Worm (Caenorhabditis elegans) whole organism, midembryonic: ENCODE measurements around the gene Y67H2A.10.

Experiments used
- T22C8.4 ChIP-seq: fragments of 200-800 bp; sonication (Bioruptor generic); IDR thresholded peaks from 2 replicates; pipeline ENCODE4 v1.3.6; 2022; ENCODE audit warnings: missing genetic modification characterization, missing compliant biosample characterization
- flt-1 ChIP-seq: fragments of 200-800 bp; sonication (Bioruptor generic); IDR thresholded peaks from 2 replicates; pipeline ENCODE4 v1.3.6; 2022; ENCODE audit warnings: missing genetic modification characterization, missing compliant biosample characterization
- med-1 ChIP-seq: sonication (generic microtip); optimal IDR thresholded peaks from 2 replicates; lab custom pipeline; 2017; ENCODE audit warnings: missing genetic modification characterization, mild to moderate bottlenecking, missing compliant biosample characterization, antibody characterized with exemption, missing genetic modification reagents; ENCODE audit not compliant: insufficient read depth
- ref-1 ChIP-seq: fragments of 200-800 bp; sonication (Bioruptor generic); conservative IDR thresholded peaks from 2 replicates; pipeline ENCODE4 v1.3.6; 2022; ENCODE audit warnings: missing genetic modification reagents, missing genetic modification characterization, missing compliant biosample characterization
- tab-1 ChIP-seq: fragments of 200-800 bp; sonication (Bioruptor generic); IDR thresholded peaks from 2 replicates; pipeline ENCODE4 v1.3.6; 2022; ENCODE audit warnings: missing genetic modification characterization, missing compliant biosample characterization
- ztf-23 ChIP-seq: fragments of 200-800 bp; sonication (Bioruptor generic); IDR thresholded peaks from 2 replicates; pipeline ENCODE4 v1.3.6; 2022; ENCODE audit warnings: missing genetic modification reagents, missing genetic modification characterization, missing compliant biosample characterization
- ztf-29 ChIP-seq: fragments of 200-800 bp; sonication (Bioruptor generic); IDR thresholded peaks from 2 replicates; pipeline ENCODE4 v1.3.6; 2022; ENCODE audit warnings: missing genetic modification reagents, missing genetic modification characterization, missing compliant biosample characterization

DNA sequence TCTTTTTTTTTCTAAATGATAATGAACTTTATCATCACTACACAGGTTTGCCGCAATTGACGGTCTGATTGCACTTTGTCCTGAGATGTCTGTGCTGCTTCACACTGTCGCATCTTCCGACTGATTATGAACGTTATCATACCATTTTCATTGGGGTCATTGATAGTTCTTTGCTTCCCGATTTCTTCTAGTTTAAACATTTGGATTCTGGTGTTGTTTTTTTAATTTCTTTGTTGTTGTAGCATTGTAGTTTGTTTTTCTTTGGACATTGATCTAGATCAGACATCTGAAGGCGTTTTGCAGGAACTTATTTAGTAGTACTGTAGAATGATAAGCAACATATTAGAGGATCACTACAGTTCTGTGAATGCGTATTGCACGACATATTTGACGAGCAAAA is 29.5 kb upstream of the Y67H2A.10 start:
- TF ChIP-seq ref-1 (no peak), med-1 (GFP tag; lab: Kevin White, UChicago) (no peak), T22C8.4 (GFP tag; lab: Robert Waterston, UW) (no peak), flt-1 (GFP tag; lab: Robert Waterston, UW) (no peak), ztf-29 (GFP tag; lab: Robert Waterston, UW) (no peak), ztf-23 (no peak), tab-1 (no peak)
